Fruit fly (Drosophila melanogaster) whole organism: ENCODE measurements around the gene CG31106.

Experiments used
- CG8478 ChIP-seq: fragments of >200 bp; optimal IDR thresholded peaks from 2 replicates; lab custom pipeline; 2018; ENCODE audit warnings: inconsistent platforms
- Dll ChIP-seq: fragments of >200 bp; optimal IDR thresholded peaks from 2 replicates; lab custom pipeline; 2017
- pan ChIP-seq: fragments of >200 bp; optimal IDR thresholded peaks from 2 replicates; lab custom pipeline; 2017
- psq ChIP-seq: fragments of >200 bp; optimal IDR thresholded peaks from 2 replicates; lab custom pipeline; 2017

- TF ChIP-seq pan (no peak), psq (lab: Kevin White, UChicago) (no peak), Dll (lab: Kevin White, UChicago) (no peak), CG8478 (lab: Kevin White, UChicago) (no peak)
These were observed 34.7 kb upstream of the CG31106 start for dm6 chr3R:25181424-25181823.
